Worm (Caenorhabditis elegans) whole organism, late embryonic: Measurements from ENCODE around the gene hda-2.

Source experiments
- ama-1 ChIP-seq: fragments of 150-350 bp; optimal IDR thresholded peaks from 2 replicates; lab custom pipeline; 2014
- ceh-31 ChIP-seq: sonication (generic microtip); optimal IDR thresholded peaks from 2 replicates; lab custom pipeline; 2016; ENCODE audit warnings: missing genetic modification characterization, missing compliant biosample characterization
- dve-1 ChIP-seq: sonication (generic microtip); optimal IDR thresholded peaks from 2 replicates; lab custom pipeline; 2017; ENCODE audit warnings: antibody characterized with exemption, mild to moderate bottlenecking, missing genetic modification characterization, missing compliant biosample characterization
- nhr-11 ChIP-seq: fragments of 150-350 bp; optimal IDR thresholded peaks from 2 replicates; lab custom pipeline; 2014; ENCODE audit warnings: missing biosample characterization, missing genetic modification characterization
- pros-1 ChIP-seq: fragments of 150-350 bp; optimal IDR thresholded peaks from 2 replicates; lab custom pipeline; 2014; ENCODE audit warnings: missing biosample characterization, missing genetic modification reagents, missing genetic modification characterization
- sdc-2 ChIP-seq: sonication (generic microtip); optimal IDR thresholded peaks from 2 replicates; lab custom pipeline; 2016; ENCODE audit warnings: missing genotype, missing genetic modification characterization, missing compliant biosample characterization
- unc-55 ChIP-seq: sonication (generic microtip); optimal IDR thresholded peaks from 2 replicates; lab custom pipeline; 2017; ENCODE audit warnings: missing biosample characterization, missing genetic modification reagents, missing genetic modification characterization

DNA sequence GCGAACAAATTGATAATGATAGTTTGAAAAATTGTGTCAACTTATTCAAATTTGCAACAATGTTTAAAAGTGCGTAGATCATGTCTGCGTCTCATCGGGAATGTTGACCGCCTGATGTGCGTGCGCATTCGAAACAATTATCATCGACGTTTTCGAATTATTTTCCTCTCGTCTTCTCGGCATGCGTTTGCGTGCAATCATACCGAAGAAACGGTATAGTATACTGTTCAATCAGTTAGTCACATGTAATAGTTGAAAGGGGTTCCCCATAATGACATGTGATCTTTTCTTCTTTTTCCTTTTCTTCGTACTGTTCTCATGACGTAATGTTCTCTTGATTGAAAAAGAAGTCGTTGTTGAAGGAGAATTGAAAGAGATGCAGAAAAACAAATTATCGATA lies 5.6 kb downstream of the hda-2 start:
- no peak for TF ChIP-seq ama-1 (lab: Kevin White, UChicago)
- no peak for TF ChIP-seq ceh-31 (tag; lab: Kevin White, UChicago)
- no peak for TF ChIP-seq dve-1
- TF ChIP-seq pros-1 (tag; lab: Kevin White, UChicago) = no peak
- no peak for TF ChIP-seq sdc-2 (tag; lab: Kevin White, UChicago)
- TF ChIP-seq nhr-11 = no peak
- no peak for TF ChIP-seq unc-55
